Worm (Caenorhabditis elegans): ENCODE measurements around the gene T06A1.1.

T06A1.1 gene

DNA sequence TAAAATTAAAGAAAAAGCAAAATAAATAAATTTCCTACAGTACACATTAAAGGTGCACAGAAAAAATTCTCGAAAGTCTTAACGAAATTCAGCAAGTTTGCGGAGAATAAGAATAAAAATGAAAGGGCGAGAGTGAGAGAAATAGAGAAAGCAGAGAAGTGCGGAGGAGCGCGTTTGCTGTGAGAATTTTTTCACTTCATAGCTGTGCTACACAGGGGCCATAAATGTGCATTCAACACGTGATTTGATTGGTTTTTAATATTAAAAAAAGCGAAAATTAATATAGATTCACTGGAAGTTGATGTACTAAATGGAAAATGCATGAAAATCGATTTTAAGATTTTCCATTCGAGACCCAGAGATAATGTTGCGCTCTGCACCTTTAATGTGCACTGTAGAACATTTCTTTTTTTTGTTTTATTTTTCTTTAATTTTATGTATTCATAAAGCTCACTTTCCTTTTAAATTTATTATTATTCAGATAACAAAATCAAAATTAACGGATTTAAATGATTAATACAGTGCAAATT, 7.3 kb downstream of the T06A1.1 start, which contains the start of gene Y32G9A.2 (continued):
- TF ChIP-seq mcd-1 (GFP tag; IDR thresholded peaks at IDR 0.05): peak; percentile 94
- peak; percentile 76 for TF ChIP-seq F33H1.4 (GFP tag; IDR thresholded peaks at IDR 0.05)
- TF ChIP-seq athp-1 (tag; optimal IDR thresholded peaks at IDR 0.05): peak; percentile 99
- TF ChIP-seq efl-1 (GFP tag; optimal IDR thresholded peaks at IDR 0.05): peak; percentile 32

DNA sequence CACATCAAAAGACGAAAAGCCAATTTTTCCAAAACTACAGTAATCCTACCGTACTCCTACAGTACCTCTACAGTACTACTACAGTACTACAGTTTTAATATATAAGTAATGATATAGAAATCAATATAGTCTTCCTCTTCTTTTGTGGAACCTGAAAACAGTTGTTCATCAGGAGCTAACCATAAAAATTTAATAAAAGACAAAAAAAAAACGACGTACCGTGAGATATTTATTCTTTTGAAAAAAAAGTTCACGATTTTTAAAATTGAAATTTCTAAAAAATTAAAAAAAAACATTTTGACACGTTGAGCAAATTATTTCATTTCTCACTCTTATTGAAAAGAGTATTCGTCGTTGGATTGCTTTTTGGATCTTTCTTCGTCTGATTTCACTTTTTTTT, 14.3 kb downstream of the T06A1.1 start, which contains the start of gene Y32G9A.3:
Gene Y32G9A.3 (plus strand): TSS at position 301 of the 400 bp plus-strand sequence.
- TF ChIP-seq lir-1 (GFP tag; conservative IDR thresholded peaks at IDR 0.05) (no peak), him-1 (tag; optimal IDR thresholded peaks at IDR 0.05) (no peak), attf-5 (GFP tag; optimal IDR thresholded peaks at IDR 0.05) (no peak), unc-130 (GFP tag; optimal IDR thresholded peaks at IDR 0.05) (no peak), ztf-22 (GFP tag; optimal IDR thresholded peaks at IDR 0.05) (no peak), let-526 (GFP tag; IDR thresholded peaks at IDR 0.05) (no peak), nhr-80 (tag; optimal IDR thresholded peaks at IDR 0.05) (no peak), somi-1 (GFP tag; optimal IDR thresholded peaks at IDR 0.05) (no peak), madf-8 (GFP tag; conservative IDR thresholded peaks at IDR 0.05) (no peak)

ce11 chrV:1908542-1908941, 16.8 kb downstream of the T06A1.1 start, which contains the start of gene srp-3:
TSS of gene srp-3 (plus strand) at chrV:1908842.
- TF ChIP-seq him-1 (tag; optimal IDR thresholded peaks at IDR 0.05) (no peak), lir-1 (GFP tag; conservative IDR thresholded peaks at IDR 0.05) (no peak), hsf-1 (GFP tag; IDR thresholded peaks at IDR 0.05) (no peak), lag-1 (GFP tag; IDR thresholded peaks at IDR 0.05) (no peak), zfh-2 (GFP tag; conservative IDR thresholded peaks at IDR 0.05) (no peak)

ce11 chrV:1907350-1907749, 18.0 kb downstream of the T06A1.1 start, which contains the start of gene Y32G9A.5:
TSS of gene Y32G9A.5 (plus strand) at chrV:1907650.
- no peak for TF ChIP-seq lsl-1 (GFP tag; optimal IDR thresholded peaks at IDR 0.05)
- no peak for TF ChIP-seq ceh-27 (GFP tag; optimal IDR thresholded peaks at IDR 0.05)
- no peak for TF ChIP-seq aptf-3 (GFP tag; IDR thresholded peaks at IDR 0.05)
- TF ChIP-seq F57A8.1 (GFP tag; optimal IDR thresholded peaks at IDR 0.05): no peak
- TF ChIP-seq attf-6 (GFP tag; IDR thresholded peaks at IDR 0.05): no peak
- TF ChIP-seq Y56A3A.18 (GFP tag; IDR thresholded peaks at IDR 0.05): no peak
- no peak for TF ChIP-seq F52B5.7 (tag; optimal IDR thresholded peaks at IDR 0.05)
- TF ChIP-seq ztf-3 (GFP tag; optimal IDR thresholded peaks at IDR 0.05): no peak
- no peak for TF ChIP-seq ztf-22 (GFP tag; optimal IDR thresholded peaks at IDR 0.05)
- no peak for TF ChIP-seq hsf-1 (GFP tag; IDR thresholded peaks at IDR 0.05)
- TF ChIP-seq repo-1 (tag; optimal IDR thresholded peaks at IDR 0.05): no peak

ce11 chrV:1895483-1895882, 29.9 kb downstream of the T06A1.1 start, which contains the start of gene nphp-2:
TSS of gene nphp-2 (plus strand) at chrV:1895783.
- TF ChIP-seq bed-1 (GFP tag; IDR thresholded peaks at IDR 0.05): no peak

- TF ChIP-seq ceh-91 (GFP tag; IDR thresholded peaks at IDR 0.05) (no peak), attf-3 (GFP tag; conservative IDR thresholded peaks at IDR 0.05) (no peak), atf-7 (tag; optimal IDR thresholded peaks at IDR 0.05) (no peak), F37B4.10 (GFP tag; IDR thresholded peaks at IDR 0.05) (no peak), ztf-25 (GFP tag; IDR thresholded peaks at IDR 0.05) (no peak), lir-1 (GFP tag; conservative IDR thresholded peaks at IDR 0.05) (no peak), F39B2.1 (GFP tag; IDR thresholded peaks at IDR 0.05) (no peak), dpff-1 (tag; optimal IDR thresholded peaks at IDR 0.05) (no peak), ztf-3 (GFP tag; optimal IDR thresholded peaks at IDR 0.05) (no peak), Y53F4B.3 (GFP tag; IDR thresholded peaks at IDR 0.05) (no peak), lin-54 (GFP tag; optimal IDR thresholded peaks at IDR 0.05) (peak; percentile 61), egl-18 (GFP tag; IDR thresholded peaks at IDR 0.05) (no peak), hlh-26 (GFP tag; conservative IDR thresholded peaks at IDR 0.05) (no peak), efl-1 (GFP tag; optimal IDR thresholded peaks at IDR 0.05) (peak; percentile 69), lsl-1 (GFP tag; optimal IDR thresholded peaks at IDR 0.05) (peak; percentile 16), ets-4 (GFP tag; optimal IDR thresholded peaks at IDR 0.05) (no peak)
Observed at ce11 chrV:1892567-1893277, 32.7 kb downstream of the T06A1.1 start, which contains the start of gene zig-11. TSS of gene zig-11 (minus strand) at chrV:1892939.
